Fruit fly (Drosophila melanogaster) whole organism, embryonic: ENCODE measurements around the gene klar.

Experiments
- ATbp ChIP-seq: fragments of 200-800 bp; sonication (Bioruptor generic); optimal IDR thresholded peaks from 2 replicates; lab custom pipeline; 2017; ENCODE audit warnings: missing biosample characterization, mild to moderate bottlenecking, missing genetic modification characterization, missing genetic modification reagents
- Abd-B ChIP-seq: fragments of 200-800 bp; sonication (Bioruptor generic); optimal IDR thresholded peaks from 2 replicates; lab custom pipeline; 2018; ENCODE audit warnings: missing biosample characterization, mild to moderate bottlenecking, missing genetic modification characterization, moderate library complexity
- Atf-2 ChIP-seq: fragments of 200-800 bp; sonication (Bioruptor generic); optimal IDR thresholded peaks from 2 replicates; lab custom pipeline; 2016; ENCODE audit warnings: missing biosample characterization, missing genetic modification characterization
- CG1024 ChIP-seq: fragments of 200-800 bp; sonication (Bioruptor generic); IDR thresholded peaks from 2 replicates; pipeline ENCODE4 v1.3.6; 2022; ENCODE audit warnings: missing biosample characterization, missing genetic modification characterization
- CG10431 ChIP-seq: fragments of 200-800 bp; sonication (Bioruptor generic); optimal IDR thresholded peaks from 3 replicates; lab custom pipeline; 2018; ENCODE audit warnings: missing biosample characterization, mild to moderate bottlenecking, missing genetic modification characterization
- CG11247 ChIP-seq: fragments of 200-800 bp; sonication (Bioruptor generic); IDR thresholded peaks from 2 replicates; pipeline ENCODE4 v1.3.6; 2022; ENCODE audit warnings: missing biosample characterization, missing genetic modification characterization
- CG12104 ChIP-seq: fragments of 200-800 bp; sonication (Bioruptor generic); optimal IDR thresholded peaks from 3 replicates; lab custom pipeline; 2016; ENCODE audit warnings: missing biosample characterization, missing genetic modification characterization
- CG12299 ChIP-seq: fragments of 200-800 bp; sonication (Bioruptor generic); optimal IDR thresholded peaks from 2 replicates; lab custom pipeline; 2018; ENCODE audit warnings: missing biosample characterization, mild to moderate bottlenecking, missing genetic modification characterization
- CG13296 ChIP-seq: fragments of 200-800 bp; sonication (Bioruptor generic); optimal IDR thresholded peaks from 3 replicates; lab custom pipeline; 2018; ENCODE audit warnings: missing biosample characterization, mild to moderate bottlenecking, missing genetic modification characterization
- CG14965 ChIP-seq: fragments of 200-800 bp; sonication (Bioruptor generic); optimal IDR thresholded peaks from 2 replicates; lab custom pipeline; 2016; ENCODE audit warnings: missing biosample characterization, missing genetic modification characterization, borderline replicate concordance
- CG15011 ChIP-seq: fragments of 200-800 bp; sonication (Bioruptor generic); optimal IDR thresholded peaks from 3 replicates; lab custom pipeline; 2018; ENCODE audit warnings: missing biosample characterization, mild to moderate bottlenecking, missing genetic modification characterization
- CG1602 ChIP-seq: fragments of 200-800 bp; sonication (Bioruptor generic); optimal IDR thresholded peaks from 3 replicates; lab custom pipeline; 2016; ENCODE audit warnings: missing biosample characterization, missing genetic modification characterization
- CG1647 ChIP-seq: fragments of 200-800 bp; sonication (Bioruptor generic); optimal IDR thresholded peaks from 3 replicates; lab custom pipeline; 2016; ENCODE audit warnings: missing biosample characterization, missing genetic modification characterization
- CG17359 ChIP-seq: fragments of 200-800 bp; sonication (Bioruptor generic); optimal IDR thresholded peaks from 3 replicates; lab custom pipeline; 2018; ENCODE audit warnings: missing biosample characterization, mild to moderate bottlenecking, missing genetic modification characterization, moderate library complexity
- CG1832 ChIP-seq: fragments of 200-800 bp; sonication (Bioruptor generic); optimal IDR thresholded peaks from 2 replicates; lab custom pipeline; 2017; ENCODE audit warnings: missing biosample characterization, mild to moderate bottlenecking, missing genetic modification characterization, inconsistent platforms
- CG2875 ChIP-seq: fragments of 200-800 bp; sonication (Bioruptor generic); optimal IDR thresholded peaks from 2 replicates; lab custom pipeline; 2017; ENCODE audit warnings: missing biosample characterization, mild to moderate bottlenecking, missing genetic modification characterization, missing genetic modification reagents
- CG31224 ChIP-seq: fragments of 200-800 bp; sonication (Bioruptor generic); IDR thresholded peaks from 2 replicates; pipeline ENCODE4 v1.3.6; 2022; ENCODE audit warnings: missing biosample characterization, missing genetic modification characterization
- CG31388 ChIP-seq: fragments of 200-800 bp; sonication (Bioruptor generic); optimal IDR thresholded peaks from 2 replicates; lab custom pipeline; 2016; ENCODE audit warnings: missing biosample characterization, missing genetic modification characterization
- CG3163 ChIP-seq: fragments of 200-800 bp; sonication (Bioruptor generic); optimal IDR thresholded peaks from 3 replicates; lab custom pipeline; 2016; ENCODE audit warnings: missing biosample characterization, missing genetic modification characterization
- CG32772 ChIP-seq: fragments of 200-800 bp; sonication (Bioruptor generic); IDR thresholded peaks from 2 replicates; pipeline ENCODE4 v1.3.6; 2022; ENCODE audit warnings: missing biosample characterization, missing genetic modification characterization
- CG42726 ChIP-seq: fragments of 200-800 bp; sonication (Bioruptor generic); IDR thresholded peaks from 2 replicates; pipeline ENCODE4 v1.3.6; 2022; ENCODE audit warnings: missing biosample characterization, missing genetic modification characterization; ENCODE audit not compliant: partially characterized antibody
- CG4360 ChIP-seq: fragments of 200-800 bp; sonication (Bioruptor generic); IDR thresholded peaks from 2 replicates; pipeline ENCODE4 v1.3.6; 2022; ENCODE audit warnings: missing biosample characterization, missing genetic modification characterization
- CG4730 ChIP-seq: fragments of 200-800 bp; sonication (Bioruptor generic); IDR thresholded peaks from 2 replicates; pipeline ENCODE4 v1.3.6; 2022; ENCODE audit warnings: missing biosample characterization, missing genetic modification characterization
- CG6791 ChIP-seq: fragments of 200-800 bp; sonication (Bioruptor generic); IDR thresholded peaks from 3 replicates; pipeline ENCODE4 v1.3.6; 2022; ENCODE audit warnings: missing biosample characterization, missing genetic modification characterization; ENCODE audit not compliant: partially characterized antibody
- CG7556 ChIP-seq: fragments of 200-800 bp; sonication (Bioruptor generic); optimal IDR thresholded peaks from 2 replicates; lab custom pipeline; 2017; ENCODE audit warnings: missing biosample characterization, mild to moderate bottlenecking, missing genetic modification characterization
- CoRest ChIP-seq: fragments of 200-800 bp; sonication (Bioruptor generic); optimal IDR thresholded peaks from 3 replicates; lab custom pipeline; 2018; ENCODE audit warnings: missing biosample characterization, mild to moderate bottlenecking, missing genetic modification characterization, moderate library complexity
- D ChIP-seq, 2 experiments: fragments of 200-800 bp in 1 of 2; fragments of >200 bp in 1 of 2; sonication (Bioruptor generic) in 1 of 2; optimal IDR thresholded peaks; 2 replicates in 1 of 2; 3 replicates in 1 of 2; lab custom pipeline; 2017; ENCODE audit warnings: mild to moderate bottlenecking in 1 of 2, missing biosample characterization in 1 of 2, missing genetic modification characterization in 1 of 2, missing genetic modification reagents in 1 of 2
- D19B ChIP-seq: fragments of 200-800 bp; sonication (Bioruptor generic); optimal IDR thresholded peaks from 2 replicates; lab custom pipeline; 2017; ENCODE audit warnings: missing biosample characterization, mild to moderate bottlenecking, missing genetic modification characterization
- Dip2 ChIP-seq: fragments of 200-800 bp; sonication (Bioruptor generic); IDR thresholded peaks from 2 replicates; pipeline ENCODE4 v1.3.6; 2022; ENCODE audit warnings: missing biosample characterization, missing genetic modification characterization
- Elba2 ChIP-seq: fragments of 200-800 bp; sonication (Bioruptor generic); optimal IDR thresholded peaks from 3 replicates; lab custom pipeline; 2016; ENCODE audit warnings: missing biosample characterization, missing genetic modification characterization
- Hmx ChIP-seq: fragments of 200-800 bp; sonication (Bioruptor generic); optimal IDR thresholded peaks from 2 replicates; lab custom pipeline; 2016; ENCODE audit warnings: missing biosample characterization, missing genetic modification characterization
- Hr39 ChIP-seq: fragments of >200 bp; optimal IDR thresholded peaks from 2 replicates; lab custom pipeline; 2017
- Hr78 ChIP-seq, 2 experiments: fragments of 200-800 bp in 1 of 2; fragments of >200 bp in 1 of 2; sonication (Bioruptor generic) in 1 of 2; optimal IDR thresholded peaks; 2 replicates each; lab custom pipeline; 2017 to 2019; ENCODE audit warnings: missing biosample characterization in 2 of 2, missing genetic modification characterization in 2 of 2, mild to moderate bottlenecking in 1 of 2, moderate library complexity in 1 of 2
- TFAM ChIP-seq: fragments of 200-800 bp; sonication (Bioruptor generic); optimal IDR thresholded peaks from 2 replicates; lab custom pipeline; 2017; ENCODE audit warnings: missing biosample characterization, missing genetic modification characterization, inconsistent platforms
- Trl ChIP-seq, 3 experiments: fragments of >200 bp in 2 of 3; fragments of 200-800 bp in 1 of 3; sonication (Bioruptor generic) in 1 of 3; optimal IDR thresholded peaks; 2 replicates in 1 of 3; 3 replicates in 2 of 3; lab custom pipeline; 2016 to 2017; ENCODE audit warnings: missing biosample characterization in 1 of 3, missing genetic modification characterization in 1 of 3
- abd-A ChIP-seq: fragments of 200-800 bp; sonication (Bioruptor generic); optimal IDR thresholded peaks from 3 replicates; lab custom pipeline; 2019; ENCODE audit warnings: missing biosample characterization, mild to moderate bottlenecking, missing genetic modification characterization, moderate library complexity
- bbx ChIP-seq: fragments of 200-800 bp; sonication (Bioruptor generic); IDR thresholded peaks from 2 replicates; pipeline ENCODE4 v1.3.6; 2022; ENCODE audit warnings: missing biosample characterization, missing genetic modification characterization; ENCODE audit not compliant: partially characterized antibody
- br ChIP-seq: fragments of >200 bp; optimal IDR thresholded peaks from 2 replicates; lab custom pipeline; 2017
- crp ChIP-seq, 2 experiments: fragments of 200-800 bp; sonication (Bioruptor generic); optimal IDR thresholded peaks; 2 replicates in 1 of 2; 3 replicates in 1 of 2; lab custom pipeline; 2017; ENCODE audit warnings: missing biosample characterization in 2 of 2, missing genetic modification characterization in 2 of 2, mild to moderate bottlenecking in 1 of 2, moderate library complexity in 1 of 2
- dan ChIP-seq: fragments of 200-800 bp; sonication (Bioruptor generic); IDR thresholded peaks from 2 replicates; pipeline ENCODE4 v1.3.6; 2022; ENCODE audit warnings: missing biosample characterization, missing genetic modification characterization
- dm ChIP-seq: fragments of 200-800 bp; sonication (Bioruptor generic); optimal IDR thresholded peaks from 3 replicates; lab custom pipeline; 2016; ENCODE audit warnings: missing biosample characterization, missing genetic modification characterization
- kay ChIP-seq: fragments of 200-800 bp; sonication (Bioruptor generic); optimal IDR thresholded peaks from 2 replicates; lab custom pipeline; 2016; ENCODE audit warnings: missing biosample characterization, missing genetic modification characterization
- oc ChIP-seq: fragments of 200-800 bp; sonication (Bioruptor generic); optimal IDR thresholded peaks from 2 replicates; lab custom pipeline; 2018; ENCODE audit warnings: missing biosample characterization, mild to moderate bottlenecking, missing genetic modification characterization, moderate library complexity
- sc ChIP-seq, 3 experiments: fragments of >200 bp in 2 of 3; fragments of 200-800 bp in 1 of 3; sonication (Bioruptor generic) in 1 of 3; optimal IDR thresholded peaks; 2 replicates in 2 of 3; 3 replicates in 1 of 3; lab custom pipeline; 2017; ENCODE audit warnings: mild to moderate bottlenecking in 1 of 3, missing biosample characterization in 1 of 3, missing genetic modification characterization in 1 of 3, missing genetic modification reagents in 1 of 3
- sens ChIP-seq: fragments of 200-800 bp; sonication (Bioruptor generic); peaks from one replicate; lab custom pipeline; 2016; ENCODE audit warnings: missing biosample characterization, missing genetic modification characterization
- seq ChIP-seq: fragments of 200-800 bp; sonication (Bioruptor generic); IDR thresholded peaks from 2 replicates; pipeline ENCODE4 v1.3.6; 2022; ENCODE audit warnings: missing biosample characterization, missing genetic modification characterization
- twi ChIP-seq: fragments of 200-800 bp; optimal IDR thresholded peaks from 2 replicates; lab custom pipeline; 2019; ENCODE audit warnings: missing biosample characterization, mild to moderate bottlenecking, missing genetic modification characterization, moderate library complexity
- wdn ChIP-seq: fragments of 200-800 bp; sonication (Bioruptor generic); IDR thresholded peaks from 2 replicates; pipeline ENCODE4 v1.3.6; 2022; ENCODE audit warnings: missing biosample characterization, missing genetic modification characterization
- z ChIP-seq: fragments of 200-800 bp; sonication (Bioruptor generic); IDR thresholded peaks from 3 replicates; pipeline ENCODE4 v1.3.6; 2022; ENCODE audit warnings: missing biosample characterization, missing genetic modification characterization

Gene klar

DNA sequence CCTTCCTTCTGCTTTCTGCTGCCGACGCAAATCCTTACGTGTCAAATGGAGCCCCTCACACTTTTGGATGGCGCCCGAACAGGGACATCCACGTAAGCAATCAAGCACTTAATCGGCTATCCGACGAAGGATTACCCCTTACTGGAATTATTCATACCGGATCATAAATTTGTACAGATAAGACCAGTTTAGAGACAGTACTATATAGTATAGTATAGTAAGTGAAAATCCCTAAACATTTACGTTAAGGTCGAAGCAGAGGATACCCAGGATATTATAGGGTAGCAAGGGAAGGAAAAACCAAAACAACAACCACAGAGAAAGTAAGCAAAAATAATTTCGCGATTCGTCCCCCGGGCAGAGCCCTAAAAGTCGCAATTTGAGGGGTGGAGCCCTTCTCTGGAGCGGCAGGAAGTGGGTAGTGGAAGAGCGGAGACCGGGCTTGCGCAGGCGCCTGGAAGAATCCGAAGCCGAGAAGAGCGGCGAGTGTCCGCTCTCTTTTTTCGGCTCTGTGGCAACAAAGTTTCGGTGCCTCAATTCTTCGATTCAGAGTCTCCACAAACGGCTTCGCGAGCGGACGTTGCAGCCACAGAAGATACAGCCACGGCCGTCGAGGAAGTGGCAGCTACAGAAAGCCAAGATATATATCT lies 5.2 kb upstream of the klar start (continued):
- TF ChIP-seq Abd-B (GFP tag; lab: Kevin White, UChicago) (peak; percentile 25), crp (GFP tag; optimal IDR thresholded peaks at IDR 0.05; lab: Kevin White, UChicago) (no peak), CG12299 (tag; lab: Kevin White, UChicago) (no peak), bbx (GFP tag; lab: Robert Waterston, UW) (no peak), CG31224 (peak; percentile 50), CG1647 (GFP tag; lab: Kevin White, UChicago) (peak; percentile 45), Hr39 (lab: Kevin White, UChicago) (no peak), D19B (peak; percentile 98), CG1602 (GFP tag; lab: Kevin White, UChicago) (no peak), Atf-2 (peak; percentile 37), dm (GFP tag; lab: Kevin White, UChicago) (peak; percentile 21), TFAM (GFP tag; lab: Kevin White, UChicago) (no peak), CG32772 (GFP tag; lab: Robert Waterston, UW) (peak; percentile 63; the same call in 1 of the 2 replicates), ATbp (GFP tag; lab: Kevin White, UChicago) (no peak), Dip2 (GFP tag; lab: Robert Waterston, UW) (no peak), CG12104 (GFP tag; lab: Kevin White, UChicago) (peak; percentile 29), sc (optimal IDR thresholded peaks at IDR 0.05; lab: Kevin White, UChicago) (no peak), sc (GFP tag; optimal IDR thresholded peaks at IDR 0.05; lab: Kevin White, UChicago) (no peak), CG15011 (GFP tag; lab: Kevin White, UChicago) (peak; percentile 66), CG17359 (tag; lab: Kevin White, UChicago) (peak; percentile 61), CG4360 (GFP tag; lab: Robert Waterston, UW) (peak; percentile 43; the same call in 1 of the 2 replicates), Elba2 (GFP tag; lab: Kevin White, UChicago) (no peak), CG11247 (peak; percentile 65; the same call in 1 of the 2 replicates), CoRest (tag; lab: Kevin White, UChicago) (peak; percentile 64), CG2875 (GFP tag; lab: Kevin White, UChicago) (no peak), oc (tag; lab: Kevin White, UChicago) (no peak), CG13296 (peak; percentile 63), br (no peak), CG4730 (GFP tag; lab: Robert Waterston, UW) (peak; percentile 58), twi (tag; lab: Kevin White, UChicago) (no peak), seq (GFP tag; lab: Robert Waterston, UW) (peak; percentile 39; the same call in 1 of the 2 replicates), wdn (GFP tag; lab: Robert Waterston, UW) (peak; percentile 73; the same call in 1 of the 2 replicates), CG14965 (GFP tag; lab: Kevin White, UChicago) (no peak), kay (GFP tag; lab: Kevin White, UChicago) (no peak), CG1024 (GFP tag; lab: Robert Waterston, UW) (no peak), dan (GFP tag; lab: Robert Waterston, UW) (no peak), CG31388 (GFP tag; lab: Kevin White, UChicago) (no peak), CG7556 (GFP tag; lab: Kevin White, UChicago) (peak; percentile 73), CG10431 (GFP tag; lab: Kevin White, UChicago) (no peak)

dm6 chr3L:544203-544602 lies 3.8 kb upstream of the klar start:
- TF ChIP-seq CG42726 (GFP tag; lab: Robert Waterston, UW) (no peak), sens (GFP tag; lab: Kevin White, UChicago) (peak; percentile 67), D (optimal IDR thresholded peaks at IDR 0.05; lab: Kevin White, UChicago) (peak; percentile 9), D (GFP tag; optimal IDR thresholded peaks at IDR 0.05; lab: Kevin White, UChicago) (no peak), oc (tag; lab: Kevin White, UChicago) (peak; percentile 44), Trl (optimal IDR thresholded peaks at IDR 0.05; lab: Kevin White, UChicago) (peak; percentile 81 to 96), Trl (GFP tag; optimal IDR thresholded peaks at IDR 0.05; lab: Kevin White, UChicago) (peak; percentile 21), Hmx (no peak), Hr78 (GFP tag; optimal IDR thresholded peaks at IDR 0.05; lab: Kevin White, UChicago) (no peak), CG3163 (GFP tag; lab: Kevin White, UChicago) (peak; percentile 60), abd-A (peak; percentile 85), CG6791 (no peak), CG1832 (GFP tag; lab: Kevin White, UChicago) (peak; percentile 79), z (peak; percentile 50; the same call in 1 of the 3 replicates)
